Worm (Caenorhabditis elegans) whole organism, mixed stage, embryonic: Measurements from ENCODE around the gene C24H12.4.

Source experiments
- blmp-1 ChIP-seq: fragments of 150-350 bp; optimal IDR thresholded peaks from 2 replicates; lab custom pipeline; 2014; ENCODE audit warnings: missing biosample characterization, missing genetic modification characterization
- drap-1 ChIP-seq: fragments of 200-800 bp; sonication (Bioruptor generic); optimal IDR thresholded peaks from 3 replicates; lab custom pipeline; 2018; ENCODE audit warnings: mild to moderate bottlenecking, missing genetic modification characterization, missing compliant biosample characterization
- elt-1 ChIP-seq: sonication (generic microtip); optimal IDR thresholded peaks from 2 replicates; lab custom pipeline; 2017; ENCODE audit warnings: missing genetic modification characterization, mild to moderate bottlenecking, missing compliant biosample characterization, antibody characterized with exemption, moderate library complexity, borderline replicate concordance; ENCODE audit not compliant: insufficient read depth
- elt-3 ChIP-seq: fragments of 150-350 bp; optimal IDR thresholded peaks from 2 replicates; lab custom pipeline; 2014; ENCODE audit warnings: missing biosample characterization, missing genetic modification characterization
- nhr-12 ChIP-seq: fragments of 150-350 bp; optimal IDR thresholded peaks from 2 replicates; lab custom pipeline; 2014; ENCODE audit warnings: missing biosample characterization, missing genetic modification characterization
- nhr-237 ChIP-seq: fragments of 150-350 bp; optimal IDR thresholded peaks from 2 replicates; lab custom pipeline; 2014; ENCODE audit warnings: missing biosample characterization, missing genetic modification characterization
- snpc-4 ChIP-seq: fragments of 150-350 bp; optimal IDR thresholded peaks from 2 replicates; lab custom pipeline; 2014; ENCODE audit warnings: missing biosample characterization, missing genetic modification characterization
- sptf-1 ChIP-seq: sonication (generic microtip); optimal IDR thresholded peaks from 2 replicates; lab custom pipeline; 2017; ENCODE audit warnings: mild to moderate bottlenecking, missing genetic modification characterization, moderate library complexity, missing compliant biosample characterization
- unc-120 ChIP-seq: sonication (generic microtip); optimal IDR thresholded peaks from 2 replicates; lab custom pipeline; 2017; ENCODE audit warnings: missing genetic modification characterization, missing compliant biosample characterization; ENCODE audit not compliant: poor library complexity, severe bottlenecking
- ztf-11 ChIP-seq: fragments of 150-350 bp; optimal IDR thresholded peaks from 2 replicates; lab custom pipeline; 2014; ENCODE audit warnings: missing biosample characterization, missing genetic modification characterization

- no peak for TF ChIP-seq blmp-1 (tag; lab: Kevin White, UChicago)
- no peak for TF ChIP-seq unc-120 (tag; lab: Kevin White, UChicago)
- no peak for TF ChIP-seq elt-1 (tag; lab: Kevin White, UChicago)
- TF ChIP-seq nhr-12 (tag; lab: Kevin White, UChicago), result no peak
- TF ChIP-seq drap-1, result no peak
- no peak for TF ChIP-seq elt-3
- TF ChIP-seq nhr-237 (tag; lab: Kevin White, UChicago), result no peak
- no peak for TF ChIP-seq ztf-11 (tag; lab: Kevin White, UChicago)
- no peak for TF ChIP-seq sptf-1 (tag; lab: Kevin White, UChicago)
- TF ChIP-seq snpc-4 (tag; lab: Kevin White, UChicago), result no peak
These were observed 50.3 kb downstream of the C24H12.4 start for ce11 chrII:461297-461696.
